Fruit fly (Drosophila melanogaster) whole organism, larva: ENCODE data around the gene CG32055.

ENCODE experiments used
- noc ChIP-seq: fragments of 200-800 bp; sonication (Bioruptor generic); optimal IDR thresholded peaks from 3 replicates; lab custom pipeline; 2019; ENCODE audit warnings: missing biosample characterization, mild to moderate bottlenecking, missing genetic modification characterization, moderate library complexity

CG32055 gene

dm6 chr3L:10220064-10220463 is at the start of gene CG32055:
Gene CG32055 (minus strand): TSS chr3L:10220164.
- TF ChIP-seq noc, result no peak

- no peak for TF ChIP-seq noc
These were observed 47.6 kb upstream of the CG32055 start for dm6 chr3L:10267605-10268004.

DNA sequence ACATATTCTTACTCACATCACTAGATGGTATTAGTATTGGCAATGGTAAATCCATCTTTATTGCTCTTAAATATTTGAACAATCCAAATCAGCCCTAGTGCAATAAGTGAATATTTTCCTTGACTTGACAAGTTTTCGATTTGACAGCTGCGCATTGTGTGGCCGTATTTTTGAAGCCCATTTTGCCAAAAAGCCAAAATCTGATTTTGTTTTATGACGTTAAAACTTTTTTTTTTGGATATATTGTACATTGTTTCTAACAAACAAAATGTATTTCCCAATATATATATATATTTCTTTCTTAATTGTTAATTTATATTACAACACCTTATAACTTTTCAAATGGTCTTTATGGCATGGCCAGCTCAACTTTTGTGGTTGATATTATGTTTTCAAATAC is 47.0 kb upstream of the CG32055 start, which contains the start of gene can:
can (minus strand) TSS at position 101 of the 400 bp plus-strand sequence.
- TF ChIP-seq noc, result no peak

DNA sequence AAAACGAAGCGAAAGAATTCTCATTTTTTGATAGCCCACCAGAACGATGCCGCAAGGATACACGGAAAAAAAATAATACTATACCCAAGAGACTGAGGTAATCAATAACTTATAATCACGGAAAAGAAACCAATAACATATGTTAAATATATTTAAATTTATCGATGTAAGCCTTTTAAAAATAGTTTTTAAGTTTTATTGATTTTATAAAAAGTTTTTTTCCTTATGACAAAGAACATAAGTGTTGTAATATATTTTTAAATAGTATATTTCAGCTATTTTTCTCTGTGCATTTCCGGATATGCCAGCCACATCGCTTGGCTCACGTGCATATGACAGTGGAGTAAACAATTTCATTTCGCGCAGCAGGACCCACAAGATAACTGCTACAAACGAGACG is 42.9 kb upstream of the CG32055 start:
- TF ChIP-seq noc, result no peak

DNA sequence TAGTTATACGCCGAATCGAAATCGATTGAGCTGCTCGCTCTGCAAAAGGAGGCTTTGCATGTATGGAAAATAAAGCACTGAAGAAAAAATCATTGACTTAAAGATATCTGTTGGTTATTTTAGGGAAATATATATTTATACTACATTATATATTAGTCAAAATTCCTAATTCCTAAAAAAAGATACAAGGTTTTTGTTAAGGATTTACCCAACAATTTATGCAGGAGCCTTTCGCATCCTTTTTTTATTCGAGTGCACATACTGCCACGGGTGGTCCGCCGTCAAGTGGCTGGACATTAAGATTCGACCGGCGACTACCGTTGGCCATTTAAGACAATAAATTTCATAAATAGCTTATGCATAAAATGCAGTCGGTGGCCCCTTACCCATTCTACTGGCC is 41.3 kb upstream of the CG32055 start:
- no peak for TF ChIP-seq noc

DNA sequence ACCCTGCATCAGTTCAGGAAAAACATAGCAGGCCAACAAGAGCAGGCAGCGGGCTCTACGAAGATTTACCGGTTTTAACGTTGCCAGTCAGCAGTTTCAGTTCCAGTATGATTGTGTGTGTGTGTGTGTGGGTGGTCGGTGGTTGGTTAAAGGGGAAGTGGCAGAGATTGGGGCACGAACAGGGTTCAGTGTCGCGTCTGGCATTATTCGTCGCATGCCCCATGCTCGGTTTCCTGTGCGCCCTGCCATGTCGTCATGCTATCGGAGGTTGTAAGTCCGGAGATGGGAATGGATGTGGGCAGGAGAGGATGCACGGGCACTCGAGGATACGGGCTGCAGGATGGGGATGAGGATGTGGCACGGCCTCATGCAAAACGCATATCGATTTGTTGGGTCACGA is 38.8 kb upstream of the CG32055 start:
- no peak for TF ChIP-seq noc

DNA sequence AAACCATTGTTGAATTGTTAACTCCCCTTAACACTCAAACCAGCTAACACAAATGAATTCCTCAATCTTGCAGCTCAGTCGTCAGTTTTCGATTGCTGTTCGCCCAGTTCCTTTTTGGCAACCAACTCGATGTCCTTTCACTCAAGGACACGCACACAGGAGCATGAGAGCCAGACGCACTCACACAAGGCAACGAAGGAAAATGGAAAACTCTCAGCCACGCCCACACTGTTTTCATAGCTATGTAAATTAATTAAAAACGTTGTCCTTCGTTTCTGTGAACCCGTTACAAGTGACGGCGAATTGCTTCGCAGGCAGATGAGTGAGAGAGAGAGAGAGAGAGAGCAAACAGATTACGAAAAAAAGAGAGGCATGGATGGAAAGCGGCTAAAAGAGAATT is 34.2 kb upstream of the CG32055 start:
- no peak for TF ChIP-seq noc

- TF ChIP-seq noc, result no peak
These were observed 29.9 kb upstream of the CG32055 start for dm6 chr3L:10249836-10250235.

dm6 chr3L:10247579-10247978 is 27.6 kb upstream of the CG32055 start:
- TF ChIP-seq noc, result no peak

- no peak for TF ChIP-seq noc
These were observed 27.2 kb upstream of the CG32055 start for dm6 chr3L:10247121-10247520.

dm6 chr3L:10246226-10246778 is 26.3 kb upstream of the CG32055 start:
- no peak for TF ChIP-seq noc

DNA sequence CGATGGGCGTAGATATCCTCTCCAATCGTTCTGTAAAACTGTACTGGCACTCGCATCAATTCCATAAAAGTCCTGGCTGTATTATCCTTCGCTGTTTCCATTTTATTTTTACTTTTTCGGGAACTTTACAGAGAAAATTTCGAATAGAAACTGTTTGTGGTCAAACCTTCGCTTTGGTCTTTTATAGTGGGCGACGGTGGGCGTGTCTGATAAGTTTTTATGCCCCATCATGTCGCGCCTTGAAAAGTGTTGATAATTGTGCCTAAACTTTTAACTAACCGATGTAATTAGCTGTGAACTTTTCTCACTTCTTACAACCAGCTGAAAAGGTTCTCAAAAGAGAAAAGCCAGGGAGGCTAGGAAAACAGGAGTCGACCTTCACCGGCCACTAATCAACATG is 24.6 kb upstream of the CG32055 start, which contains the start of gene Or67c:
Or67c (minus strand) TSS at position 101 of the 400 bp plus-strand sequence.
- no peak for TF ChIP-seq noc

- TF ChIP-seq noc, result no peak
These were observed 22.3 kb upstream of the CG32055 start for dm6 chr3L:10242243-10242642.

DNA sequence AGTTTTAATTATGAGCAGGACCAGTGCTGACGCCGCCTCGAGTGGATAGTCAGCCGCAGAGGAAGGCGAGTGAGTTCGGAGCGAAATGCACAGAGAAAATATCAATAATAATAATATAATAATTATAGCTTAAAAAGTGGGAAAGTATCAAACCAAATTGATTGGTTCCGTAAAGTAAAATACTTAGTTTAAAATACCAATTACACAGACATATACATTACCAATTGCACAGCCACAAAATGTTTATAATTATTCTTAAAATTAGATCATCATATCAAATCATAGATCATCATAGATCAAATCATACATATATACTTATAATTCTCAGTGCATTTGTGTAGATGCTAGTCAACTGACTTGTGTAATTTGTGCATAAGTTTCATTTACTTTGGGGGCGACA is 18.6 kb upstream of the CG32055 start:
- TF ChIP-seq noc, result no peak

- TF ChIP-seq noc, result no peak
These were observed 13.1 kb upstream of the CG32055 start for dm6 chr3L:10233025-10233424.

- no peak for TF ChIP-seq noc
These were observed 10.6 kb upstream of the CG32055 start for dm6 chr3L:10230542-10230941.

- no peak for TF ChIP-seq noc
These were observed 7.1 kb upstream of the CG32055 start for dm6 chr3L:10227094-10227493.

dm6 chr3L:10226055-10226454 is 6.1 kb upstream of the CG32055 start:
- TF ChIP-seq noc, result no peak

- no peak for TF ChIP-seq noc
These were observed 5.3 kb upstream of the CG32055 start, which contains the start of gene scramb1 for dm6 chr3L:10225214-10225729. Gene scramb1 (minus strand): TSS chr3L:10225240.
